Fruit fly (Drosophila melanogaster): ENCODE measurements around the gene CG9921.

dm6 chrX:16281305-16281704, 52.1 kb downstream of the CG9921 start:
- TF ChIP-seq CG12768 (GFP tag; optimal IDR thresholded peaks at IDR 0.05) (no peak), CG5204 (GFP tag; optimal IDR thresholded peaks at IDR 0.05) (no peak), cic (GFP tag; optimal IDR thresholded peaks at IDR 0.05) (no peak), ovo (GFP tag; optimal IDR thresholded peaks at IDR 0.05) (no peak), Hr96 (GFP tag; optimal IDR thresholded peaks at IDR 0.05) (no peak), pad (GFP tag; optimal IDR thresholded peaks at IDR 0.05) (no peak), Mnt (GFP tag; optimal IDR thresholded peaks at IDR 0.05) (no peak), Clk (GFP tag; optimal IDR thresholded peaks at IDR 0.05) (no peak), kay (GFP tag; ENCODE audit: borderline replicate concordance) (peak; percentile 63), CG7101 (tag; optimal IDR thresholded peaks at IDR 0.05) (no peak), Crg-1 (GFP tag; optimal IDR thresholded peaks at IDR 0.05) (no peak), CG11617 (GFP tag; optimal IDR thresholded peaks at IDR 0.05) (no peak), CG33017 (tag; optimal IDR thresholded peaks at IDR 0.05) (no peak), CG14711 (tag; optimal IDR thresholded peaks at IDR 0.05) (no peak)

All from whole organism, adult.